Fruit fly (Drosophila melanogaster): ENCODE results near the gene Shaw.
A peak's percentile ranks its signal among the peaks of the same experiment; 100 is the strongest.

Gene Shaw

dm6 chr2L:3737003-3737662 lies 19.1 kb downstream of the Shaw start:
- TF ChIP-seq Sp1 (GFP tag; optimal IDR thresholded peaks at IDR 0.05) (no peak), dmrt93B (GFP tag; optimal IDR thresholded peaks at IDR 0.05) (no peak), h (GFP tag; optimal IDR thresholded peaks at IDR 0.05) (no peak), pan (optimal IDR thresholded peaks at IDR 0.05) (no peak), woc (GFP tag; optimal IDR thresholded peaks at IDR 0.05) (no peak), ey (GFP tag; optimal IDR thresholded peaks at IDR 0.05) (no peak), Hnf4 (GFP tag; optimal IDR thresholded peaks at IDR 0.05) (no peak)

- TF ChIP-seq br (GFP tag; optimal IDR thresholded peaks at IDR 0.05) (no peak), usp (GFP tag; optimal IDR thresholded peaks at IDR 0.05) (no peak), lola (GFP tag; optimal IDR thresholded peaks at IDR 0.05) (no peak), Vsx2 (GFP tag; optimal IDR thresholded peaks at IDR 0.05; ENCODE audit: partially characterized antibody) (no peak), foxo (GFP tag; optimal IDR thresholded peaks at IDR 0.05) (no peak), h (GFP tag; optimal IDR thresholded peaks at IDR 0.05) (no peak), dmrt93B (GFP tag; optimal IDR thresholded peaks at IDR 0.05) (no peak), Hr78 (GFP tag; optimal IDR thresholded peaks at IDR 0.05) (no peak)
Observed at dm6 chr2L:3737682-3738081, 19.7 kb downstream of the Shaw start.

dm6 chr2L:3740443-3740842 lies 22.5 kb downstream of the Shaw start:
- TF ChIP-seq GATAd (GFP tag; optimal IDR thresholded peaks at IDR 0.05) (no peak), Dif (GFP tag; optimal IDR thresholded peaks at IDR 0.05; ENCODE audit: partially characterized antibody) (no peak), N (GFP tag; optimal IDR thresholded peaks at IDR 0.05) (no peak), pan (optimal IDR thresholded peaks at IDR 0.05) (no peak), Sp1 (GFP tag; optimal IDR thresholded peaks at IDR 0.05) (no peak), lola (GFP tag; optimal IDR thresholded peaks at IDR 0.05) (no peak), Rel (GFP tag; optimal IDR thresholded peaks at IDR 0.05) (no peak), Rel (tag; optimal IDR thresholded peaks at IDR 0.05) (no peak), dmrt93B (GFP tag; optimal IDR thresholded peaks at IDR 0.05) (no peak), woc (GFP tag; optimal IDR thresholded peaks at IDR 0.05) (no peak), Hnf4 (GFP tag; optimal IDR thresholded peaks at IDR 0.05) (no peak), sv (GFP tag; optimal IDR thresholded peaks at IDR 0.05) (no peak), Jra (GFP tag; optimal IDR thresholded peaks at IDR 0.05) (no peak), dl (GFP tag; optimal IDR thresholded peaks at IDR 0.05; ENCODE audit: insufficient read depth in 1 of 2, partially characterized antibody in 2 of 2) (no peak), HLH106 (tag; optimal IDR thresholded peaks at IDR 0.05) (no peak), Hr83 (GFP tag; optimal IDR thresholded peaks at IDR 0.05; ENCODE audit: poor library complexity, severe bottlenecking) (no peak), rgr (GFP tag; optimal IDR thresholded peaks at IDR 0.05) (no peak), foxo (GFP tag; optimal IDR thresholded peaks at IDR 0.05) (no peak), tai (GFP tag; optimal IDR thresholded peaks at IDR 0.05) (no peak)

- peak; percentile 31 for TF ChIP-seq Myc (optimal IDR thresholded peaks at IDR 0.05)
- TF ChIP-seq rgr (GFP tag; optimal IDR thresholded peaks at IDR 0.05) = peak; percentile 16
- TF ChIP-seq HLH106 (tag; optimal IDR thresholded peaks at IDR 0.05) = no peak
- TF ChIP-seq usp (GFP tag; optimal IDR thresholded peaks at IDR 0.05) = no peak
- TF ChIP-seq h (GFP tag; optimal IDR thresholded peaks at IDR 0.05) = peak; percentile 3
Observed at dm6 chr2L:3748691-3749090, 30.7 kb downstream of the Shaw start.

- TF ChIP-seq sv (GFP tag; optimal IDR thresholded peaks at IDR 0.05) (no peak), dsf (GFP tag; optimal IDR thresholded peaks at IDR 0.05; ENCODE audit: borderline replicate concordance) (no peak), usp (GFP tag; optimal IDR thresholded peaks at IDR 0.05) (no peak), foxo (GFP tag; optimal IDR thresholded peaks at IDR 0.05) (no peak), jim (GFP tag; optimal IDR thresholded peaks at IDR 0.05) (no peak), CrebA (GFP tag; optimal IDR thresholded peaks at IDR 0.05; ENCODE audit: borderline replicate concordance) (no peak), tai (GFP tag; optimal IDR thresholded peaks at IDR 0.05) (no peak), pan (optimal IDR thresholded peaks at IDR 0.05) (no peak), Abd-B (GFP tag; optimal IDR thresholded peaks at IDR 0.05) (no peak)
Observed at dm6 chr2L:3754835-3755547, 37.0 kb downstream of the Shaw start.

All from whole organism, wandering third instar larva.